Worm (Caenorhabditis elegans) whole organism, L1 larva: ENCODE results near the gene C34D10.1.
A peak's percentile ranks its signal among the peaks of the same experiment; 100 is the strongest.

ENCODE experiments used
- C16A3.4 ChIP-seq: fragments of 150-350 bp; optimal IDR thresholded peaks from 2 replicates; lab custom pipeline; 2014; ENCODE audit warnings: missing biosample characterization, missing genetic modification characterization
- C34B4.2 ChIP-seq: sonication (generic microtip); optimal IDR thresholded peaks from 2 replicates; lab custom pipeline; 2017; ENCODE audit warnings: mild to moderate bottlenecking, missing genetic modification characterization, missing compliant biosample characterization
- F16B12.6 ChIP-seq: fragments of 150-350 bp; optimal IDR thresholded peaks from 2 replicates; lab custom pipeline; 2014; ENCODE audit warnings: missing biosample characterization, missing genetic modification characterization
- aly-2 ChIP-seq: fragments of 150-350 bp; optimal IDR thresholded peaks from 2 replicates; lab custom pipeline; 2014; ENCODE audit warnings: missing biosample characterization, missing genetic modification characterization
- ama-1 ChIP-seq: fragments of 150-350 bp; optimal IDR thresholded peaks from 2 replicates; lab custom pipeline; 2014
- blmp-1 ChIP-seq: fragments of 150-350 bp; optimal IDR thresholded peaks from 2 replicates; lab custom pipeline; 2014; ENCODE audit warnings: missing biosample characterization, missing genetic modification characterization
- ceh-8 ChIP-seq: fragments of 200-800 bp; sonication (Bioruptor generic); optimal IDR thresholded peaks from 2 replicates; lab custom pipeline; 2018; ENCODE audit warnings: mild to moderate bottlenecking, missing genetic modification characterization, moderate library complexity, missing compliant biosample characterization
- ceh-88 ChIP-seq: fragments of 200-800 bp; sonication (Bioruptor generic); IDR thresholded peaks from 2 replicates; pipeline ENCODE4 v1.3.6; 2022; ENCODE audit warnings: missing genetic modification characterization, missing compliant biosample characterization
- ces-1 ChIP-seq: fragments of 150-350 bp; optimal IDR thresholded peaks from 2 replicates; lab custom pipeline; 2014; ENCODE audit warnings: missing biosample characterization, missing genetic modification reagents, missing genetic modification characterization
- dpl-1 ChIP-seq, 3 experiments: fragments of 150-350 bp in 2 of 3; sonication (generic microtip) in 1 of 3; optimal IDR thresholded peaks; 2 replicates each; lab custom pipeline; 2014 to 2017; ENCODE audit warnings: missing biosample characterization in 3 of 3, missing genetic modification characterization in 3 of 3, missing genetic modification reagents in 3 of 3
- efl-1 ChIP-seq, 4 experiments: fragments of 150-350 bp; optimal IDR thresholded peaks in 3 of 4; peaks in 1 of 4; 1 replicate in 1 of 4; 2 replicates in 3 of 4; lab custom pipeline; 2014; ENCODE audit warnings: missing biosample characterization in 2 of 4, missing genetic modification characterization in 2 of 4, missing genetic modification reagents in 2 of 4
- efl-3 ChIP-seq: fragments of 200-800 bp; sonication (Bioruptor generic); optimal IDR thresholded peaks from 2 replicates; lab custom pipeline; 2018; ENCODE audit warnings: mild to moderate bottlenecking, missing genetic modification characterization, missing compliant biosample characterization
- egl-13 ChIP-seq: sonication (generic microtip); optimal IDR thresholded peaks from 2 replicates; lab custom pipeline; 2016; ENCODE audit warnings: missing genotype, missing genetic modification reagents, missing genetic modification characterization, missing compliant biosample characterization
- elt-3 ChIP-seq, 6 experiments: fragments of 150-350 bp in 1 of 6; sonication (generic microtip); optimal IDR thresholded peaks; 2 replicates each; lab custom pipeline; 2017 to 2018; ENCODE audit warnings: missing biosample characterization in 6 of 6, missing genetic modification characterization in 6 of 6, inconsistent platforms in 1 of 6
- hpl-2 ChIP-seq: fragments of 150-350 bp; optimal IDR thresholded peaks from 2 replicates; lab custom pipeline; 2014; ENCODE audit warnings: missing biosample characterization, missing genetic modification reagents, missing genetic modification characterization
- isw-1 ChIP-seq: fragments of 200-800 bp; sonication (Bioruptor generic); IDR thresholded peaks from 2 replicates; pipeline ENCODE4 v1.3.6; 2022; ENCODE audit warnings: missing genetic modification characterization, missing compliant biosample characterization
- lin-14 ChIP-seq: fragments of 200-800 bp; sonication (Bioruptor generic); optimal IDR thresholded peaks from 2 replicates; lab custom pipeline; 2018; ENCODE audit warnings: mild to moderate bottlenecking, missing genetic modification characterization, moderate library complexity, missing compliant biosample characterization
- lin-35 ChIP-seq, 2 experiments: fragments of 150-350 bp; optimal IDR thresholded peaks; 2 replicates each; lab custom pipeline; 2014; ENCODE audit warnings: missing biosample characterization in 2 of 2, missing genetic modification characterization in 2 of 2, missing genetic modification reagents in 2 of 2
- lir-3 ChIP-seq: sonication (generic microtip); optimal IDR thresholded peaks from 2 replicates; lab custom pipeline; 2016; ENCODE audit warnings: mild to moderate bottlenecking, missing genetic modification characterization, moderate library complexity, missing compliant biosample characterization; ENCODE audit not compliant: poor library complexity
- lsy-2 ChIP-seq, 2 experiments: fragments of 150-350 bp; optimal IDR thresholded peaks; 2 replicates each; lab custom pipeline; 2014; ENCODE audit warnings: missing biosample characterization in 2 of 2, missing genetic modification characterization in 2 of 2
- mdl-1 ChIP-seq, 2 experiments: fragments of 150-350 bp; optimal IDR thresholded peaks; 2 replicates each; lab custom pipeline; 2014 to 2017; ENCODE audit warnings: missing biosample characterization in 2 of 2, missing genetic modification characterization in 2 of 2, inconsistent platforms in 1 of 2
- mep-1 ChIP-seq: fragments of 150-350 bp; optimal IDR thresholded peaks from 2 replicates; lab custom pipeline; 2014; ENCODE audit warnings: missing biosample characterization, missing genetic modification characterization
- nhr-19 ChIP-seq: fragments of 200-800 bp; sonication (Bioruptor generic); conservative IDR thresholded peaks from 2 replicates; pipeline ENCODE4 v1.3.6; 2022; ENCODE audit warnings: missing genetic modification characterization, missing compliant biosample characterization
- nhr-20 ChIP-seq: sonication (generic microtip); optimal IDR thresholded peaks from 2 replicates; lab custom pipeline; 2016; ENCODE audit warnings: mild to moderate bottlenecking, missing genetic modification characterization, missing compliant biosample characterization
- nhr-47 ChIP-seq: sonication (generic microtip); optimal IDR thresholded peaks from 2 replicates; lab custom pipeline; 2016; ENCODE audit warnings: mild to moderate bottlenecking, missing genetic modification characterization, moderate library complexity, missing compliant biosample characterization
- nhr-71 ChIP-seq: sonication (generic microtip); optimal IDR thresholded peaks from 2 replicates; lab custom pipeline; 2016; ENCODE audit warnings: mild to moderate bottlenecking, missing genetic modification characterization, moderate library complexity, missing compliant biosample characterization
- nhr-85 ChIP-seq: sonication (generic microtip); peaks from one replicate; lab custom pipeline; 2016; ENCODE audit warnings: missing genetic modification characterization, inconsistent platforms, missing compliant biosample characterization
- nhr-90 ChIP-seq: sonication (generic microtip); optimal IDR thresholded peaks from 2 replicates; lab custom pipeline; 2016; ENCODE audit warnings: mild to moderate bottlenecking, missing genetic modification characterization, missing compliant biosample characterization; ENCODE audit not compliant: poor library complexity
- pag-3 ChIP-seq: sonication (generic microtip); optimal IDR thresholded peaks from 2 replicates; lab custom pipeline; 2017; ENCODE audit warnings: missing genetic modification characterization, mild to moderate bottlenecking, missing compliant biosample characterization, antibody characterized with exemption, borderline replicate concordance; ENCODE audit not compliant: insufficient read depth
- pax-3 ChIP-seq: fragments of 200-800 bp; sonication (Bioruptor generic); optimal IDR thresholded peaks from 2 replicates; lab custom pipeline; 2018; ENCODE audit warnings: mild to moderate bottlenecking, missing genetic modification characterization, moderate library complexity, missing compliant biosample characterization
- rnt-1 ChIP-seq: sonication (generic microtip); optimal IDR thresholded peaks from 2 replicates; lab custom pipeline; 2016; ENCODE audit warnings: mild to moderate bottlenecking, missing genetic modification characterization, moderate library complexity, missing compliant biosample characterization
- snpc-4 ChIP-seq: fragments of 150-350 bp; optimal IDR thresholded peaks from 2 replicates; lab custom pipeline; 2014; ENCODE audit warnings: missing biosample characterization, missing genetic modification characterization
- snu-23 ChIP-seq: sonication (generic microtip); optimal IDR thresholded peaks from 2 replicates; lab custom pipeline; 2016; ENCODE audit warnings: missing genetic modification characterization, missing compliant biosample characterization
- sup-37 ChIP-seq: fragments of 200-800 bp; sonication (Bioruptor generic); optimal IDR thresholded peaks from 2 replicates; lab custom pipeline; 2018; ENCODE audit warnings: mild to moderate bottlenecking, missing genetic modification characterization, missing compliant biosample characterization
- swsn-7 ChIP-seq: sonication (generic microtip); optimal IDR thresholded peaks from 2 replicates; lab custom pipeline; 2016; ENCODE audit warnings: missing genetic modification characterization, missing compliant biosample characterization
- unc-130 ChIP-seq: fragments of 150-350 bp; optimal IDR thresholded peaks from 2 replicates; lab custom pipeline; 2017; ENCODE audit warnings: missing biosample characterization, missing genetic modification characterization, inconsistent platforms
- unc-30 ChIP-seq: sonication (generic microtip); optimal IDR thresholded peaks from 2 replicates; lab custom pipeline; 2017; ENCODE audit warnings: missing biosample characterization, missing genetic modification characterization
- xbp-1 ChIP-seq: sonication (generic microtip); optimal IDR thresholded peaks from 2 replicates; lab custom pipeline; 2016; ENCODE audit warnings: missing genetic modification characterization, missing compliant biosample characterization
- zag-1 ChIP-seq: fragments of 150-350 bp; optimal IDR thresholded peaks from 2 replicates; lab custom pipeline; 2014; ENCODE audit warnings: missing biosample characterization, missing genetic modification characterization

C34D10.1 gene

DNA sequence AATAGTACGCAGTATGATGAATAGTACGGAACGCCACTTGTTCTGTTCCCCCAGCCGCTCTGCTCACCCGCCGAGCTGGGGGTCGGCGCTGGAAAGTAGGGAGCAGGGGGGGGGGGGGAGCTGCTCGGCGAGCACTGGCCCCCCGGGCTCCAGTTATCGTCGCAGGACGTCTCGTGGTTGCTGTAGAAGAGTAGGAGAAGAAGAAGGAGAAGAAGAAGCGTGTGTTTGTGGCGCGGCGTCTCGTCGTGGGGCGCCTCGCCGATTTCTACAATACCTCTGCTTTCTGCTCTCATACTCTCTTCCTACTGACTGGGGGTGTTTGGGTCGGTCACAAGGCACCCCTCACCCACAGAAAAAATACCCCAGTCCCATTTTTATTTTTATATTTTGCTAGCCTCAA lies 12.0 kb upstream of the C34D10.1 start (continued):
- TF ChIP-seq snu-23 (peak; percentile 27), lin-35 (GFP tag; optimal IDR thresholded peaks at IDR 0.05; lab: Kevin White, UChicago) (peak in 1 of 2 experiments; percentile 20), swsn-7 (tag; lab: Kevin White, UChicago) (peak; percentile 0), nhr-20 (tag; lab: Kevin White, UChicago) (peak; percentile 12), lir-3 (tag; lab: Kevin White, UChicago) (no peak), hpl-2 (GFP tag; lab: Kevin White, UChicago) (no peak), xbp-1 (no peak), mdl-1 (tag; optimal IDR thresholded peaks at IDR 0.05; lab: Kevin White, UChicago) (peak in 1 of 2 experiments; percentile 16), pax-3 (tag; lab: Kevin White, UChicago) (peak; percentile 0), mep-1 (tag; lab: Kevin White, UChicago) (no peak), blmp-1 (tag; lab: Kevin White, UChicago) (no peak), ceh-88 (peak; percentile 56), egl-13 (peak; percentile 17), snpc-4 (tag; lab: Kevin White, UChicago) (no peak), lin-14 (GFP tag; lab: Kevin White, UChicago) (peak; percentile 86), unc-30 (tag; lab: Kevin White, UChicago) (no peak), ceh-8 (GFP tag; lab: Kevin White, UChicago) (peak; percentile 97), isw-1 (GFP tag; lab: Robert Waterston, UW) (no peak), C34B4.2 (tag; lab: Kevin White, UChicago) (no peak), efl-3 (GFP tag; lab: Kevin White, UChicago) (no peak)

DNA sequence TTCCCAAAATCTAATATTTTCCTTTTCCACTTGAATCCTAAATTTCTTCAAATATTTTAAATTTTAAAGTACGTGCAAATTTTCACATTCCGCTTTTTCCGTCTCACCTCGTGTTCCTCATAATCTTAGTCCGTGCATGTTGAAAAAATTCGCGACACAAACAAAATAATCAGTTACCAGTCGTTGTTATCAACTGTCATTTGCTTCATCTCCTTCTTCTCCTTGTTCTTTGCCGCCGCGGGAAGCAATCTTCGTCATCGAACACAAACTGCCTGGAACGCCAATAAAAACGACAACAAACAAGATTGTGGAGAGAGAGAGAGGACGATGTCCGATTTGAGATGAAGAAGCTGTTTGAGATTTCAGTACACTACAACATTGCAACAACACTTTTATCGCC lies 11.5 kb upstream of the C34D10.1 start, which contains the start of gene C34D10.5:
TSS of gene C34D10.5 (plus strand) at position 269 of the 400 bp plus-strand sequence.
- peak; percentile 1 for TF ChIP-seq nhr-71 (tag; lab: Kevin White, UChicago)
- TF ChIP-seq rnt-1: peak; percentile 13
- TF ChIP-seq sup-37 (GFP tag; lab: Kevin White, UChicago): no peak
- TF ChIP-seq nhr-85 (tag; lab: Kevin White, UChicago): peak; percentile 52
- no peak for TF ChIP-seq lin-14 (GFP tag; lab: Kevin White, UChicago)

DNA sequence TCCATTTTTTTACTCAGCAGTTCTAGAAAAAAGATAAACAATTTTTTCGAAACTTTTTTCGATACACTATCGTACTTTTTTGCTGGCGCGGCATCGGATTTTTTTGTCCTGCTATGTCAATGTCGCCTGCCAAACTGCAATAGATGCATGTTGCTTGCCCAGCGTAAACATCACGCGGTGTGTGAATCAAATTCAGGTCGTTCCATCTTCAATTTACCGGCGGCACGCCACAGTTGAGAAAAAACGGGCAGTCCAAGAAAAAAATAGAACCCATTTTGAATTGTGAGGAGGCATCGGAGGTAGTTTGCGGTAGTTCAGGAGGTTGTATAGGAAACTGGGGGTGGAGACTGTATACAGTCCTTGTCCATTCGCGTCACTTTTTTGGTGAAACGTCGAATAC lies 10.8 kb upstream of the C34D10.1 start:
- TF ChIP-seq nhr-19 (GFP tag; lab: Robert Waterston, UW): peak; percentile 22; the same call in 1 of the 2 replicates
- no peak for TF ChIP-seq ceh-88
- peak; percentile 73 for TF ChIP-seq nhr-85 (tag; lab: Kevin White, UChicago)
- TF ChIP-seq F16B12.6 (tag; lab: Kevin White, UChicago): no peak
- TF ChIP-seq C16A3.4 (tag; lab: Kevin White, UChicago): peak; percentile 47
- peak in 1 of 2 experiments; percentile 74 for TF ChIP-seq mdl-1 (tag; optimal IDR thresholded peaks at IDR 0.05; lab: Kevin White, UChicago)
- TF ChIP-seq nhr-20 (tag; lab: Kevin White, UChicago): peak; percentile 47
- TF ChIP-seq efl-1 (optimal IDR thresholded peaks at IDR 0.05; lab: Kevin White, UChicago): no peak
- peak in 1 of 2 experiments; percentile 55 for TF ChIP-seq efl-1 (GFP tag; optimal IDR thresholded peaks at IDR 0.05 in 1 of 2; lab: Kevin White, UChicago)
- TF ChIP-seq elt-3 (tag; optimal IDR thresholded peaks at IDR 0.05; lab: Kevin White, UChicago): peak in 3 of 6 experiments; percentile 14 to 43 (median 18)
- peak; percentile 20 for TF ChIP-seq nhr-90 (tag; lab: Kevin White, UChicago)
- peak; percentile 64 for TF ChIP-seq snu-23
- TF ChIP-seq pag-3 (tag; lab: Kevin White, UChicago): peak; percentile 51
- peak in 1 of 2 experiments; percentile 62 for TF ChIP-seq lin-35 (GFP tag; optimal IDR thresholded peaks at IDR 0.05; lab: Kevin White, UChicago)
- TF ChIP-seq zag-1 (tag; lab: Kevin White, UChicago): no peak
- TF ChIP-seq ces-1 (GFP tag; lab: Kevin White, UChicago): no peak
- TF ChIP-seq snpc-4 (tag; lab: Kevin White, UChicago): no peak
- peak; percentile 2 for TF ChIP-seq blmp-1 (tag; lab: Kevin White, UChicago)
- peak; percentile 44 for TF ChIP-seq rnt-1
- peak; percentile 85 for TF ChIP-seq lin-14 (GFP tag; lab: Kevin White, UChicago)
- peak in 1 of 3 experiments; percentile 16 for TF ChIP-seq dpl-1 (GFP tag; optimal IDR thresholded peaks at IDR 0.05; lab: Kevin White, UChicago)
- TF ChIP-seq lsy-2 (tag; optimal IDR thresholded peaks at IDR 0.05; lab: Kevin White, UChicago): peak; percentile 5 to 23
- peak; percentile 10 for TF ChIP-seq ama-1 (lab: Kevin White, UChicago)
- TF ChIP-seq unc-130 (tag; lab: Kevin White, UChicago): peak; percentile 43
- no peak for TF ChIP-seq aly-2
- peak; percentile 9 for TF ChIP-seq nhr-47 (tag; lab: Kevin White, UChicago)
- peak; percentile 65 for TF ChIP-seq nhr-71 (tag; lab: Kevin White, UChicago)
- TF ChIP-seq, all 84 proteins: peak for 20
